Fruit fly (Drosophila melanogaster): ENCODE measurements around the gene CG12773.

dm6 chrX:1382489-1382888 lies 28.7 kb upstream of the CG12773 start:
- no peak for TF ChIP-seq CG33017 (tag; optimal IDR thresholded peaks at IDR 0.05)
- no peak for TF ChIP-seq CG14711 (tag; optimal IDR thresholded peaks at IDR 0.05)
- no peak for TF ChIP-seq ovo (GFP tag; optimal IDR thresholded peaks at IDR 0.05)
- no peak for TF ChIP-seq bab1 (GFP tag; optimal IDR thresholded peaks at IDR 0.05)
- no peak for TF ChIP-seq cnc (optimal IDR thresholded peaks at IDR 0.05)
- no peak for TF ChIP-seq tj (GFP tag; optimal IDR thresholded peaks at IDR 0.05)
- no peak for TF ChIP-seq CG1620 (GFP tag; optimal IDR thresholded peaks at IDR 0.05)
